Worm (Caenorhabditis elegans) whole organism, mixed stage, embryonic: ENCODE measurements around the gene ssq-1.

Source experiments
- M03D4.4 ChIP-seq: sonication (generic microtip); optimal IDR thresholded peaks from 2 replicates; lab custom pipeline; 2017; ENCODE audit warnings: mild to moderate bottlenecking, missing genetic modification characterization, missing compliant biosample characterization
- bed-3 ChIP-seq: fragments of 200-800 bp; sonication (Bioruptor generic); optimal IDR thresholded peaks from 3 replicates; lab custom pipeline; 2018; ENCODE audit warnings: mild to moderate bottlenecking, missing genetic modification characterization, moderate library complexity, missing compliant biosample characterization
- blmp-1 ChIP-seq: fragments of 150-350 bp; optimal IDR thresholded peaks from 2 replicates; lab custom pipeline; 2014; ENCODE audit warnings: missing biosample characterization, missing genetic modification characterization
- ceh-39 ChIP-seq: fragments of 150-350 bp; optimal IDR thresholded peaks from 2 replicates; lab custom pipeline; 2014; ENCODE audit warnings: missing biosample characterization, missing genetic modification characterization
- ceh-43 ChIP-seq: fragments of 200-800 bp; sonication (Bioruptor generic); optimal IDR thresholded peaks from 2 replicates; lab custom pipeline; 2018; ENCODE audit warnings: mild to moderate bottlenecking, missing genetic modification characterization, moderate library complexity, missing compliant biosample characterization
- ceh-83 ChIP-seq: fragments of 200-800 bp; sonication (Bioruptor generic); optimal IDR thresholded peaks from 2 replicates; lab custom pipeline; 2018; ENCODE audit warnings: mild to moderate bottlenecking, missing genetic modification characterization, missing compliant biosample characterization
- ces-1 ChIP-seq: fragments of 150-350 bp; optimal IDR thresholded peaks from 2 replicates; lab custom pipeline; 2014; ENCODE audit warnings: missing biosample characterization, missing genetic modification reagents, missing genetic modification characterization
- cnd-1 ChIP-seq: fragments of 200-800 bp; sonication (Bioruptor generic); optimal IDR thresholded peaks from 2 replicates; lab custom pipeline; 2018; ENCODE audit warnings: mild to moderate bottlenecking, missing genetic modification characterization, missing compliant biosample characterization
- drap-1 ChIP-seq: fragments of 200-800 bp; sonication (Bioruptor generic); optimal IDR thresholded peaks from 3 replicates; lab custom pipeline; 2018; ENCODE audit warnings: mild to moderate bottlenecking, missing genetic modification characterization, missing compliant biosample characterization
- elt-1 ChIP-seq: sonication (generic microtip); optimal IDR thresholded peaks from 2 replicates; lab custom pipeline; 2017; ENCODE audit warnings: missing genetic modification characterization, mild to moderate bottlenecking, missing compliant biosample characterization, antibody characterized with exemption, moderate library complexity, borderline replicate concordance; ENCODE audit not compliant: insufficient read depth
- elt-3 ChIP-seq: fragments of 150-350 bp; optimal IDR thresholded peaks from 2 replicates; lab custom pipeline; 2014; ENCODE audit warnings: missing biosample characterization, missing genetic modification characterization
- flh-1 ChIP-seq: fragments of 200-800 bp; sonication (Bioruptor generic); optimal IDR thresholded peaks from 2 replicates; lab custom pipeline; 2018; ENCODE audit warnings: mild to moderate bottlenecking, missing genetic modification characterization, moderate library complexity, missing compliant biosample characterization
- ham-2 ChIP-seq: fragments of 200-800 bp; sonication (Bioruptor generic); optimal IDR thresholded peaks from 2 replicates; lab custom pipeline; 2018; ENCODE audit warnings: mild to moderate bottlenecking, missing genetic modification characterization, missing compliant biosample characterization
- hlh-1 ChIP-seq: fragments of 150-350 bp; optimal IDR thresholded peaks from 2 replicates; lab custom pipeline; 2014; ENCODE audit warnings: missing biosample characterization, missing genetic modification reagents, missing genetic modification characterization
- lin-13 ChIP-seq: fragments of 150-350 bp; optimal IDR thresholded peaks from 2 replicates; lab custom pipeline; 2014; ENCODE audit warnings: missing biosample characterization, missing genetic modification characterization
- lin-32 ChIP-seq: fragments of 200-800 bp; sonication (Bioruptor generic); optimal IDR thresholded peaks from 2 replicates; lab custom pipeline; 2018; ENCODE audit warnings: mild to moderate bottlenecking, missing genetic modification characterization, missing compliant biosample characterization
- lsy-2 ChIP-seq: fragments of 150-350 bp; optimal IDR thresholded peaks from 2 replicates; lab custom pipeline; 2014; ENCODE audit warnings: missing biosample characterization, missing genetic modification characterization
- mab-5 ChIP-seq: fragments of 150-350 bp; optimal IDR thresholded peaks from 2 replicates; lab custom pipeline; 2014; ENCODE audit warnings: missing biosample characterization, missing genetic modification characterization
- mls-2 ChIP-seq: sonication (generic microtip); optimal IDR thresholded peaks from 2 replicates; lab custom pipeline; 2016; ENCODE audit warnings: mild to moderate bottlenecking, missing genetic modification characterization, moderate library complexity, missing compliant biosample characterization
- nhr-12 ChIP-seq: fragments of 150-350 bp; optimal IDR thresholded peaks from 2 replicates; lab custom pipeline; 2014; ENCODE audit warnings: missing biosample characterization, missing genetic modification characterization
- nhr-2 ChIP-seq: fragments of 150-350 bp; optimal IDR thresholded peaks from 2 replicates; lab custom pipeline; 2014; ENCODE audit warnings: missing biosample characterization, missing genetic modification characterization
- nhr-237 ChIP-seq: fragments of 150-350 bp; optimal IDR thresholded peaks from 2 replicates; lab custom pipeline; 2014; ENCODE audit warnings: missing biosample characterization, missing genetic modification characterization
- nhr-28 ChIP-seq: fragments of 150-350 bp; optimal IDR thresholded peaks from 2 replicates; lab custom pipeline; 2014; ENCODE audit warnings: missing biosample characterization, missing genetic modification characterization
- nhr-76 ChIP-seq: sonication (generic microtip); optimal IDR thresholded peaks from 2 replicates; lab custom pipeline; 2017; ENCODE audit warnings: missing biosample characterization, missing genetic modification characterization
- pha-4 ChIP-seq: fragments of 150-350 bp; optimal IDR thresholded peaks from 2 replicates; lab custom pipeline; 2018; ENCODE audit warnings: missing biosample characterization, missing genetic modification reagents, missing genetic modification characterization
- sem-2 ChIP-seq: fragments of 200-800 bp; sonication (Bioruptor generic); optimal IDR thresholded peaks from 2 replicates; lab custom pipeline; 2018; ENCODE audit warnings: mild to moderate bottlenecking, missing genetic modification characterization, missing compliant biosample characterization
- snpc-4 ChIP-seq: fragments of 150-350 bp; optimal IDR thresholded peaks from 2 replicates; lab custom pipeline; 2014; ENCODE audit warnings: missing biosample characterization, missing genetic modification characterization
- sptf-1 ChIP-seq: sonication (generic microtip); optimal IDR thresholded peaks from 2 replicates; lab custom pipeline; 2017; ENCODE audit warnings: mild to moderate bottlenecking, missing genetic modification characterization, moderate library complexity, missing compliant biosample characterization
- tbx-8 ChIP-seq: fragments of 200-800 bp; sonication (Bioruptor generic); optimal IDR thresholded peaks from 2 replicates; lab custom pipeline; 2018; ENCODE audit warnings: mild to moderate bottlenecking, missing genetic modification characterization, moderate library complexity, missing compliant biosample characterization
- unc-120 ChIP-seq: sonication (generic microtip); optimal IDR thresholded peaks from 2 replicates; lab custom pipeline; 2017; ENCODE audit warnings: missing genetic modification characterization, missing compliant biosample characterization; ENCODE audit not compliant: poor library complexity, severe bottlenecking
- unc-39 ChIP-seq: fragments of 150-350 bp; optimal IDR thresholded peaks from 2 replicates; lab custom pipeline; 2014; ENCODE audit warnings: missing biosample characterization, missing genetic modification characterization
- unc-62 ChIP-seq: fragments of 150-350 bp; optimal IDR thresholded peaks from 2 replicates; lab custom pipeline; 2014; ENCODE audit warnings: missing biosample characterization, missing genetic modification reagents, missing genetic modification characterization
- zip-8 ChIP-seq: fragments of 150-350 bp; optimal IDR thresholded peaks from 2 replicates; lab custom pipeline; 2014; ENCODE audit warnings: missing biosample characterization, missing genetic modification characterization
- ztf-11 ChIP-seq: fragments of 150-350 bp; optimal IDR thresholded peaks from 2 replicates; lab custom pipeline; 2014; ENCODE audit warnings: missing biosample characterization, missing genetic modification characterization

The ssq-1 gene

DNA sequence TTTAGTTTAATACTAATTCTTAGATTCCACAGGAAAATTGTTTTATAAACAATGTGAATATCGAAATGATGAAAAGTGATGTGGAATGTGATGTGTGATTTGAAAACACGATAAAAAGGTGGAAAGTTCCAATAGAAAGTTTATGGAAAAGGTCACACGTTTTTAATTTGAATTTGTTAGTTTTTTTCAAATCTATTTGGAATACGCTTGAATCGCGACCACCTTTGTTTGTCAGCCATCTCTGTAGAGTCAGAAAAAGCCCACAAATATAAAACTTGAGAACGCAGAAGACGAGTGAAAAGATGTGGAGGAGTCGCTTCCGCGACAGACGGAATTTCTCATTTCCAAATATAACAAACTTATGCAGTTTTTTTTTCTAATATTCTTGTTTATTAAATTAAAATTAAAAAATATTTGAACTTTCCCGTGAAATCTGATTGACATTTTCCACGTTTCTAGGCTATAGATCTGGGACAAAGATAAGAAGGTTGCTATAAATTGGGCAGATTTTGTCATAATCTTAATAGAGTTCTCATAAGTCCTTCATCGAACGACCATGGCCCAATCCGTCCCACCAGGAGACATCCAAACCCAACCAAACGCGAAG, 11.3 kb upstream of the ssq-1 start, which contains the start of the genes kin-24 and msp-56:
TSS of gene kin-24 (minus strand) at position 101 of the 607 bp plus-strand sequence.
TSS of gene msp-56 (plus strand) at position 557 of the 607 bp plus-strand sequence.
- TF ChIP-seq unc-62 (GFP tag; lab: Kevin White, UChicago) = no peak
- TF ChIP-seq lsy-2 = no peak
- no peak for TF ChIP-seq elt-1 (tag; lab: Kevin White, UChicago)
- no peak for TF ChIP-seq unc-39 (tag; lab: Kevin White, UChicago)
- TF ChIP-seq flh-1 (GFP tag; lab: Kevin White, UChicago) = no peak
- TF ChIP-seq snpc-4 (tag; lab: Kevin White, UChicago) = no peak
- TF ChIP-seq zip-8 (tag; lab: Kevin White, UChicago) = no peak
- TF ChIP-seq drap-1 (GFP tag; lab: Kevin White, UChicago) = no peak
- no peak for TF ChIP-seq nhr-2 (tag; lab: Kevin White, UChicago)
- TF ChIP-seq nhr-76 = no peak
- no peak for TF ChIP-seq sem-2 (GFP tag; lab: Kevin White, UChicago)
- no peak for TF ChIP-seq ham-2 (GFP tag; lab: Kevin White, UChicago)
- no peak for TF ChIP-seq sptf-1 (tag; lab: Kevin White, UChicago)
- no peak for TF ChIP-seq bed-3 (GFP tag; lab: Kevin White, UChicago)
- no peak for TF ChIP-seq lin-32
- TF ChIP-seq ces-1 (GFP tag; lab: Kevin White, UChicago) = no peak

DNA sequence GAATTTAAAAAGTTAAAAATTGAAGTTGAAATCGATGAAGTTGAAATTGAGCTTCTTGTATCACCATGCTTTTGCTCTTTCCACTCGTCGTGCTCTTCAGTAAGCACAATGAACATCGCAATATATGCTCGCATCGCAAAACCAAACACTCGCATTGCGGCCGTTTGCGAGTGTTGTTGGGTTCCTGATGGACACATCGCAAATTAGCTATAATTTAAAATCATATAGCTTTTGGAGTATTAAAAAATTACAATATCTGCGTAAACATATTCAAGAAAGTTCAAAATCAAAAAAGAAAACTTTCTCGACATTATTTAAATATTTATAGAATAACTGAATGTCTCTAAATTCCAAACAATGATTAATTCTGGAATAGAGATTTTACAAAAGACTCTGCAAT, 10.3 kb upstream of the ssq-1 start, which contains the start of gene K07F5.17:
TSS of gene K07F5.17 (plus strand) at position 301 of the 400 bp plus-strand sequence.
- TF ChIP-seq lsy-2 (no peak), unc-62 (GFP tag; lab: Kevin White, UChicago) (no peak), nhr-2 (tag; lab: Kevin White, UChicago) (no peak), zip-8 (tag; lab: Kevin White, UChicago) (no peak), lin-32 (no peak), mab-5 (tag; lab: Kevin White, UChicago) (no peak), elt-3 (tag; lab: Kevin White, UChicago) (no peak), nhr-28 (tag; lab: Kevin White, UChicago) (no peak), cnd-1 (tag; lab: Kevin White, UChicago) (no peak), snpc-4 (tag; lab: Kevin White, UChicago) (no peak), nhr-237 (tag; lab: Kevin White, UChicago) (no peak), ceh-83 (GFP tag; lab: Kevin White, UChicago) (no peak), flh-1 (GFP tag; lab: Kevin White, UChicago) (no peak), ceh-43 (no peak), mls-2 (no peak), elt-1 (tag; lab: Kevin White, UChicago) (no peak), M03D4.4 (tag; lab: Kevin White, UChicago) (no peak), unc-120 (tag; lab: Kevin White, UChicago) (no peak)

DNA sequence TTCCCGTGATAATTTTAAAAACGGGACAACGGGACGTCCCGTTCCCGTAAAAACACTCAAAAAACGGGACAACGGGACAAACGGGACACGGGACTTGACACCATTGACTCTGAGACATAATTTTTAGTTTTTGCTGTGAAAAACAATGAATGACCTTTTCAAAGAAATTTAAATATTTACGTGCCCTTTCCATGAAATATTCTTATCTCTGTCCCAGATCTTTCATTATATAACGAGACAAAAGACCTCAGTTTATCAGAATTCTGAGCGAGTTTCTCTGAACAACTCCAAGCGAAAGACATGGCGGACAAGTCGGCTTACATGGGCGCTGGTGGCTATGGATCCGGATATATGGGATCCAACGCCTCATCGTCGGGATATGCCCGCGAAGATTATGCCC, 8.6 kb upstream of the ssq-1 start, which contains the start of gene nspd-2:
TSS of gene nspd-2 (plus strand) at position 301 of the 400 bp plus-strand sequence.
- TF ChIP-seq nhr-237 (tag; lab: Kevin White, UChicago) (no peak), ztf-11 (no peak), hlh-1 (tag; lab: Kevin White, UChicago) (no peak), lin-13 (no peak), snpc-4 (tag; lab: Kevin White, UChicago) (no peak), drap-1 (GFP tag; lab: Kevin White, UChicago) (no peak), nhr-12 (tag; lab: Kevin White, UChicago) (no peak), M03D4.4 (tag; lab: Kevin White, UChicago) (no peak), lsy-2 (no peak), pha-4 (tag; lab: Kevin White, UChicago) (no peak), ceh-83 (GFP tag; lab: Kevin White, UChicago) (no peak), blmp-1 (tag; lab: Kevin White, UChicago) (no peak), unc-62 (GFP tag; lab: Kevin White, UChicago) (no peak), ces-1 (GFP tag; lab: Kevin White, UChicago) (no peak), lin-32 (no peak), ceh-39 (tag; lab: Kevin White, UChicago) (no peak)

DNA sequence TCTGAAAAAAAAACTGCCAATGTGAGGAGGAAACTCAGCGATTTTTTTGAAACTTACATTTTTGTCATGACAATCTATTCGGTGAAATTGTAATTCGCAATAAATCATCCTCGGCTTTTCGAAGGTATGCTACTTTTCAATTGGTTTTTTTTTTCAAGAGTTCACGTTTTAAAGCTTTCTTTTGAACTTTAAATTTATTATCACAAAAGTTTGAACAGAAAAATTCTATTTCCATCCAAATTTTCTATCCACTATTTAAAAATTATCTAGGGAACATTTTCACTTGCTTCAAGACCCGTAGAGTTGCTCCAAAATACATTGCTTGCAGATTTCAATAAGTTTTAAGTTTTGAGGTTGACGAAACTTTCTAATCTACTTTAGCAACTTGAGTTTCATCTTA, 5.8 kb upstream of the ssq-1 start, which contains the start of gene K07F5.6:
TSS of gene K07F5.6 (minus strand) at position 101 of the 400 bp plus-strand sequence.
- TF ChIP-seq ztf-11 (no peak), mab-5 (tag; lab: Kevin White, UChicago) (no peak), unc-39 (tag; lab: Kevin White, UChicago) (no peak), pha-4 (tag; lab: Kevin White, UChicago) (no peak), lsy-2 (no peak), bed-3 (GFP tag; lab: Kevin White, UChicago) (no peak), tbx-8 (GFP tag; lab: Kevin White, UChicago) (no peak), elt-3 (tag; lab: Kevin White, UChicago) (no peak), flh-1 (GFP tag; lab: Kevin White, UChicago) (no peak)
